Fruit fly (Drosophila melanogaster): ENCODE results near the gene Rpt3.

dm6 chrX:11147553-11148067, 22.7 kb downstream of the Rpt3 start:
- TF ChIP-seq usp (GFP tag; optimal IDR thresholded peaks at IDR 0.05), result no peak
- TF ChIP-seq GATAd (GFP tag; optimal IDR thresholded peaks at IDR 0.05), result no peak
- TF ChIP-seq CrebA (GFP tag; optimal IDR thresholded peaks at IDR 0.05; ENCODE audit: borderline replicate concordance), result no peak
- no peak for TF ChIP-seq jim (GFP tag; optimal IDR thresholded peaks at IDR 0.05)
- no peak for TF ChIP-seq tai (GFP tag; optimal IDR thresholded peaks at IDR 0.05)
- TF ChIP-seq Vsx2 (GFP tag; optimal IDR thresholded peaks at IDR 0.05; ENCODE audit: partially characterized antibody), result no peak
- TF ChIP-seq CG9705 (GFP tag; optimal IDR thresholded peaks at IDR 0.05), result no peak
- TF ChIP-seq dl (GFP tag; optimal IDR thresholded peaks at IDR 0.05; ENCODE audit: insufficient read depth in 1 of 2, partially characterized antibody in 2 of 2), result no peak
- peak; percentile 27 for TF ChIP-seq N (GFP tag; optimal IDR thresholded peaks at IDR 0.05)
- TF ChIP-seq Myc (optimal IDR thresholded peaks at IDR 0.05), result no peak
- no peak for TF ChIP-seq pan (optimal IDR thresholded peaks at IDR 0.05)
